Worm (Caenorhabditis elegans): ENCODE data around the gene cpg-8.

DNA sequence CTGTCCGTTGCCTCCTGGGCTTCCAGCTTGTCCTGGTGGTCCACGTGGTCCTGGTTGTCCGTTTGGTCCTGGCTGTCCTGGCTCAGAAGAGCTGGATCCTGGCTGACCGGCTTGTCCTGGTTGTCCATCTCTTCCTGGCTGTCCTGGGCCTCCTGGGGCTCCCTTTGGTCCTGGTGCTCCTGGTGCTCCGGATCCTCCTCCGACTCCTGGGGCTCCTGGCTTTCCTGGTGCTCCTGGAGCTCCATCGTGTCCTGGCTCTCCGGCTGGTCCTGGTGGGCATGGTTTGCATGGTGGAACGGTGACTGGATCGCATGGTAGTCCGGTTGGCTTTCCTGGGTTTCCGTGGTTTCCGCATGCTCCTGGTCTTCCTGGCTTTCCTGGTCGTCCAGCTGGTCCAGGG lies 39.1 kb downstream of the cpg-8 start:
- TF ChIP-seq aha-1 (tag) = no peak
- no peak for TF ChIP-seq ztf-11 (tag; optimal IDR thresholded peaks at IDR 0.05)
- no peak for TF ChIP-seq saeg-2 (GFP tag; IDR thresholded peaks at IDR 0.05)
- no peak for TF ChIP-seq R02D3.7 (tag; optimal IDR thresholded peaks at IDR 0.05)
- TF ChIP-seq dpl-1 (GFP tag; optimal IDR thresholded peaks at IDR 0.05) = no peak
- TF ChIP-seq sdz-12 (GFP tag; optimal IDR thresholded peaks at IDR 0.05) = no peak
- no peak for TF ChIP-seq unc-130 (GFP tag; optimal IDR thresholded peaks at IDR 0.05)
- TF ChIP-seq daf-12 (tag; optimal IDR thresholded peaks at IDR 0.05) = no peak
- no peak for TF ChIP-seq ZK546.5 (tag; optimal IDR thresholded peaks at IDR 0.05)

Data from whole organism, L4 larva.